Fruit fly (Drosophila melanogaster) whole organism, embryonic: ENCODE results near the gene Rrp46.

Source experiments
- Bgb ChIP-seq: fragments of 200-800 bp; sonication (Bioruptor generic); IDR thresholded peaks from 2 replicates; pipeline ENCODE4 v1.3.6; 2022; ENCODE audit warnings: missing biosample characterization, missing genetic modification characterization; ENCODE audit not compliant: partially characterized antibody
- BtbVII ChIP-seq: fragments of 200-800 bp; sonication (Bioruptor generic); optimal IDR thresholded peaks from 3 replicates; lab custom pipeline; 2017; ENCODE audit warnings: missing biosample characterization, mild to moderate bottlenecking, missing genetic modification characterization
- CG10462 ChIP-seq: fragments of 200-800 bp; sonication (Bioruptor generic); optimal IDR thresholded peaks from 2 replicates; lab custom pipeline; 2016; ENCODE audit warnings: missing biosample characterization, missing genetic modification characterization
- CG13287 ChIP-seq: fragments of 200-800 bp; sonication (Bioruptor generic); IDR thresholded peaks from 2 replicates; pipeline ENCODE4 v1.3.6; 2022; ENCODE audit warnings: missing biosample characterization, missing genetic modification characterization; ENCODE audit not compliant: partially characterized antibody
- CG13894 ChIP-seq: fragments of 200-800 bp; sonication (Bioruptor generic); optimal IDR thresholded peaks from 3 replicates; lab custom pipeline; 2018; ENCODE audit warnings: missing biosample characterization, mild to moderate bottlenecking, missing genetic modification characterization, moderate library complexity
- CG15696 ChIP-seq: fragments of 200-800 bp; sonication (Bioruptor generic); optimal IDR thresholded peaks from 2 replicates; lab custom pipeline; 2019; ENCODE audit warnings: missing biosample characterization, mild to moderate bottlenecking, missing genetic modification characterization, moderate library complexity
- CG16779 ChIP-seq: fragments of 200-800 bp; sonication (Bioruptor generic); IDR thresholded peaks from 2 replicates; pipeline ENCODE4 v1.3.6; 2022; ENCODE audit warnings: missing biosample characterization, missing genetic modification characterization
- CG17802 ChIP-seq: fragments of 200-800 bp; sonication (Bioruptor generic); optimal IDR thresholded peaks from 2 replicates; lab custom pipeline; 2018; ENCODE audit warnings: missing biosample characterization, mild to moderate bottlenecking, missing genetic modification characterization, moderate library complexity
- CG18599 ChIP-seq: fragments of 200-800 bp; sonication (Bioruptor generic); optimal IDR thresholded peaks from 3 replicates; lab custom pipeline; 2017; ENCODE audit warnings: missing biosample characterization, missing genetic modification characterization, mild to moderate bottlenecking, moderate library complexity, missing genetic modification reagents
- CG30403 ChIP-seq: fragments of 200-800 bp; sonication (Bioruptor generic); optimal IDR thresholded peaks from 3 replicates; lab custom pipeline; 2016; ENCODE audit warnings: missing biosample characterization, missing genetic modification characterization
- CG3065 ChIP-seq: fragments of 200-800 bp; sonication (Bioruptor generic); optimal IDR thresholded peaks from 2 replicates; lab custom pipeline; 2016; ENCODE audit warnings: missing biosample characterization, missing genetic modification characterization
- CG31441 ChIP-seq: fragments of 200-800 bp; sonication (Bioruptor generic); IDR thresholded peaks from 2 replicates; pipeline ENCODE4 v1.3.6; 2022; ENCODE audit warnings: missing biosample characterization, missing genetic modification characterization
- CG3726 ChIP-seq: fragments of 200-800 bp; sonication (Bioruptor generic); IDR thresholded peaks from 3 replicates; pipeline ENCODE4, ENCODE4 v1.3.6; 2022; ENCODE audit warnings: missing biosample characterization, missing genetic modification characterization
- CG4404 ChIP-seq: fragments of 200-800 bp; sonication (Bioruptor generic); IDR thresholded peaks from 2 replicates; pipeline ENCODE4 v1.3.6; 2022; ENCODE audit warnings: missing biosample characterization, missing genetic modification characterization
- CG4424 ChIP-seq: fragments of 200-800 bp; sonication (Bioruptor generic); optimal IDR thresholded peaks from 3 replicates; lab custom pipeline; 2016; ENCODE audit warnings: missing biosample characterization, missing genetic modification characterization
- CG5245 ChIP-seq: fragments of 200-800 bp; sonication (Bioruptor generic); optimal IDR thresholded peaks from 3 replicates; lab custom pipeline; 2016; ENCODE audit warnings: missing biosample characterization, missing genetic modification characterization
- CG6854 ChIP-seq: fragments of 200-800 bp; sonication (Bioruptor generic); optimal IDR thresholded peaks from 3 replicates; lab custom pipeline; 2017; ENCODE audit warnings: missing biosample characterization, mild to moderate bottlenecking, missing genetic modification characterization
- CG7271 ChIP-seq: fragments of 200-800 bp; sonication (Bioruptor generic); optimal IDR thresholded peaks from 2 replicates; lab custom pipeline; 2018; ENCODE audit warnings: missing biosample characterization, mild to moderate bottlenecking, missing genetic modification characterization, moderate library complexity
- CG7839 ChIP-seq: fragments of 200-800 bp; sonication (Bioruptor generic); optimal IDR thresholded peaks from 3 replicates; lab custom pipeline; 2018; ENCODE audit warnings: missing biosample characterization, mild to moderate bottlenecking, missing genetic modification characterization, moderate library complexity
- CG9727 ChIP-seq: fragments of 200-800 bp; sonication (Bioruptor generic); optimal IDR thresholded peaks from 3 replicates; lab custom pipeline; 2017; ENCODE audit warnings: missing biosample characterization, mild to moderate bottlenecking, missing genetic modification characterization
- CG9797 ChIP-seq: fragments of 200-800 bp; sonication (Bioruptor generic); optimal IDR thresholded peaks from 3 replicates; lab custom pipeline; 2018; ENCODE audit warnings: missing biosample characterization, mild to moderate bottlenecking, missing genetic modification characterization
- CHES-1-like ChIP-seq: fragments of 200-800 bp; sonication (Bioruptor generic); optimal IDR thresholded peaks from 2 replicates; lab custom pipeline; 2016; ENCODE audit warnings: missing biosample characterization, missing genetic modification characterization
- Chrac-16 ChIP-seq: fragments of 200-800 bp; sonication (Bioruptor generic); optimal IDR thresholded peaks from 3 replicates; lab custom pipeline; 2016; ENCODE audit warnings: missing biosample characterization, missing genetic modification characterization
- Hey ChIP-seq: fragments of 200-800 bp; sonication (Bioruptor generic); optimal IDR thresholded peaks from 3 replicates; lab custom pipeline; 2018; ENCODE audit warnings: missing biosample characterization, mild to moderate bottlenecking, missing genetic modification characterization
- Hmx ChIP-seq: fragments of 200-800 bp; sonication (Bioruptor generic); optimal IDR thresholded peaks from 2 replicates; lab custom pipeline; 2016; ENCODE audit warnings: missing biosample characterization, missing genetic modification characterization
- Lpt ChIP-seq: fragments of >200 bp; optimal IDR thresholded peaks from 2 replicates; lab custom pipeline; 2018; ENCODE audit warnings: missing biosample characterization, missing genetic modification characterization
- Mes4 ChIP-seq: fragments of 200-800 bp; sonication (Bioruptor generic); optimal IDR thresholded peaks from 2 replicates; lab custom pipeline; 2016; ENCODE audit warnings: missing biosample characterization, missing genetic modification characterization
- NC2β ChIP-seq: fragments of 200-800 bp; sonication (Bioruptor generic); optimal IDR thresholded peaks from 2 replicates; lab custom pipeline; 2016; ENCODE audit warnings: missing biosample characterization, missing genetic modification characterization
- Opbp ChIP-seq: fragments of 200-800 bp; sonication (Bioruptor generic); IDR thresholded peaks from 3 replicates; pipeline ENCODE4 v1.3.6; 2022; ENCODE audit warnings: missing biosample characterization, missing genetic modification characterization; ENCODE audit not compliant: partially characterized antibody
- Ptx1 ChIP-seq: fragments of 200-800 bp; sonication (Bioruptor generic); IDR thresholded peaks from 2 replicates; pipeline ENCODE4 v1.3.6; 2022; ENCODE audit warnings: missing biosample characterization, missing genetic modification characterization
- TFAM ChIP-seq: fragments of 200-800 bp; sonication (Bioruptor generic); optimal IDR thresholded peaks from 2 replicates; lab custom pipeline; 2017; ENCODE audit warnings: missing biosample characterization, missing genetic modification characterization, inconsistent platforms
- bab2 ChIP-seq: fragments of 200-800 bp; sonication (Bioruptor generic); optimal IDR thresholded peaks from 2 replicates; lab custom pipeline; 2016; ENCODE audit warnings: missing biosample characterization, missing genetic modification characterization
- bcd ChIP-seq: fragments of 200-800 bp; sonication (Bioruptor generic); optimal IDR thresholded peaks from 2 replicates; lab custom pipeline; 2017; ENCODE audit warnings: missing biosample characterization, mild to moderate bottlenecking, missing genetic modification characterization
- cas ChIP-seq: fragments of 200-800 bp; sonication (Bioruptor generic); IDR thresholded peaks from 2 replicates; pipeline ENCODE4 v1.3.6; 2022; ENCODE audit warnings: missing biosample characterization, missing genetic modification characterization
- chif ChIP-seq, 2 experiments: fragments of 200-800 bp; sonication (Bioruptor generic); optimal IDR thresholded peaks; 3 replicates each; lab custom pipeline; 2016; ENCODE audit warnings: missing biosample characterization in 2 of 2, missing genetic modification characterization in 2 of 2
- crol ChIP-seq: fragments of 200-800 bp; sonication (Bioruptor generic); IDR thresholded peaks from 2 replicates; pipeline ENCODE4 v1.3.6; 2022; ENCODE audit warnings: missing biosample characterization, missing genetic modification characterization
- cwo ChIP-seq: fragments of 200-800 bp; sonication (Bioruptor generic); optimal IDR thresholded peaks from 3 replicates; lab custom pipeline; 2017; ENCODE audit warnings: missing biosample characterization, missing genetic modification characterization, mild to moderate bottlenecking, moderate library complexity, missing genetic modification reagents
- eyg ChIP-seq: fragments of 200-800 bp; sonication (Bioruptor generic); optimal IDR thresholded peaks from 3 replicates; lab custom pipeline; 2016; ENCODE audit warnings: missing biosample characterization, missing genetic modification characterization
- inv ChIP-seq: fragments of 200-800 bp; sonication (Bioruptor generic); IDR thresholded peaks from 2 replicates; pipeline ENCODE4 v1.3.6; 2022; ENCODE audit warnings: missing biosample characterization, missing genetic modification characterization; ENCODE audit not compliant: partially characterized antibody
- jing ChIP-seq: fragments of 200-800 bp; sonication (Bioruptor generic); optimal IDR thresholded peaks from 2 replicates; lab custom pipeline; 2018; ENCODE audit warnings: missing biosample characterization, mild to moderate bottlenecking, missing genetic modification characterization
- lab ChIP-seq: fragments of 200-800 bp; sonication (Bioruptor generic); optimal IDR thresholded peaks from 3 replicates; lab custom pipeline; 2017; ENCODE audit warnings: missing biosample characterization, missing genetic modification characterization, mild to moderate bottlenecking, moderate library complexity, missing genetic modification reagents
- nerfin-2 ChIP-seq: fragments of 200-800 bp; sonication (Bioruptor generic); IDR thresholded peaks from 2 replicates; pipeline ENCODE4 v1.3.6; 2022; ENCODE audit warnings: missing biosample characterization, missing genetic modification characterization; ENCODE audit not compliant: partially characterized antibody
- otp ChIP-seq: fragments of 200-800 bp; sonication (Bioruptor generic); IDR thresholded peaks from 3 replicates; pipeline ENCODE4, ENCODE4 v1.3.6; 2022; ENCODE audit warnings: missing biosample characterization, missing genetic modification characterization
- pfk ChIP-seq: fragments of 200-800 bp; sonication (Bioruptor generic); optimal IDR thresholded peaks from 2 replicates; lab custom pipeline; 2018; ENCODE audit warnings: missing biosample characterization, mild to moderate bottlenecking, missing genetic modification characterization, moderate library complexity
- sens-2 ChIP-seq: fragments of 200-800 bp; sonication (Bioruptor generic); IDR thresholded peaks from 2 replicates; pipeline ENCODE4 v1.3.6; 2022; ENCODE audit warnings: missing biosample characterization, missing genetic modification characterization
- seq ChIP-seq: fragments of 200-800 bp; sonication (Bioruptor generic); IDR thresholded peaks from 2 replicates; pipeline ENCODE4 v1.3.6; 2022; ENCODE audit warnings: missing biosample characterization, missing genetic modification characterization
- slbo ChIP-seq: fragments of 200-800 bp; sonication (Bioruptor generic); IDR thresholded peaks from 2 replicates; pipeline ENCODE4 v1.3.6; 2022; ENCODE audit warnings: missing biosample characterization, missing genetic modification characterization
- stwl ChIP-seq: fragments of 200-800 bp; sonication (Bioruptor generic); optimal IDR thresholded peaks from 3 replicates; lab custom pipeline; 2018; ENCODE audit warnings: missing biosample characterization, mild to moderate bottlenecking, missing genetic modification characterization, moderate library complexity
- wdn ChIP-seq: fragments of 200-800 bp; sonication (Bioruptor generic); IDR thresholded peaks from 2 replicates; pipeline ENCODE4 v1.3.6; 2022; ENCODE audit warnings: missing biosample characterization, missing genetic modification characterization

The Rrp46 gene

dm6 chr3R:10388128-10389026 lies 24.7 kb upstream of the Rrp46 start, which contains the start of gene cwo (continued):
- TF ChIP-seq bcd (no peak), slbo (GFP tag; lab: Robert Waterston, UW) (no peak), CG13894 (tag; lab: Kevin White, UChicago) (peak; percentile 78), CG31441 (GFP tag; lab: Robert Waterston, UW) (no peak), CG3065 (GFP tag; lab: Kevin White, UChicago) (no peak), CG4404 (GFP tag; lab: Robert Waterston, UW) (no peak), stwl (no peak), crol (GFP tag; lab: Robert Waterston, UW) (no peak), CG3726 (no peak), CG4424 (no peak), nerfin-2 (no peak), CG7839 (tag; lab: Kevin White, UChicago) (no peak), pfk (peak; percentile 73), CG9797 (GFP tag; lab: Kevin White, UChicago) (no peak), CG16779 (GFP tag; lab: Robert Waterston, UW) (no peak), Hmx (GFP tag; lab: Kevin White, UChicago) (no peak), lab (GFP tag; lab: Kevin White, UChicago) (peak; percentile 46), wdn (GFP tag; lab: Robert Waterston, UW) (no peak), CG30403 (GFP tag; lab: Kevin White, UChicago) (no peak), BtbVII (peak; percentile 2), chif (GFP tag; optimal IDR thresholded peaks at IDR 0.05; lab: Kevin White, UChicago) (no peak), sens-2 (GFP tag; lab: Robert Waterston, UW) (no peak), CG5245 (GFP tag; lab: Kevin White, UChicago) (no peak), CG7271 (tag; lab: Kevin White, UChicago) (no peak), bab2 (GFP tag; lab: Kevin White, UChicago) (peak; percentile 26), CG9727 (GFP tag; lab: Kevin White, UChicago) (peak; percentile 37), cas (GFP tag; lab: Robert Waterston, UW) (no peak), CHES-1-like (GFP tag; lab: Kevin White, UChicago) (peak; percentile 60), inv (GFP tag; lab: Robert Waterston, UW) (no peak), Ptx1 (GFP tag; lab: Robert Waterston, UW) (no peak), eyg (GFP tag; lab: Kevin White, UChicago) (peak; percentile 27), TFAM (GFP tag; lab: Kevin White, UChicago) (no peak), Opbp (GFP tag; lab: Robert Waterston, UW) (no peak), Chrac-16 (GFP tag; lab: Kevin White, UChicago) (no peak), seq (GFP tag; lab: Robert Waterston, UW) (no peak), cwo (peak; percentile 100), Mes4 (GFP tag; lab: Kevin White, UChicago) (no peak), Hey (peak; percentile 54), jing (GFP tag; lab: Kevin White, UChicago) (no peak), CG6854 (GFP tag; lab: Kevin White, UChicago) (no peak), Lpt (GFP tag; lab: Kevin White, UChicago) (no peak), CG18599 (peak; percentile 22), CG17802 (no peak), CG13287 (GFP tag; lab: Robert Waterston, UW) (no peak), CG15696 (tag; lab: Kevin White, UChicago) (peak; percentile 54), CG10462 (GFP tag; lab: Kevin White, UChicago) (no peak), NC2β (GFP tag; lab: Kevin White, UChicago) (no peak), Bgb (GFP tag; lab: Robert Waterston, UW) (no peak), otp (GFP tag; lab: Robert Waterston, UW) (no peak)
